Fruit fly (Drosophila melanogaster): Measurements from ENCODE around the gene CG32365.
A peak's percentile ranks its signal among the peaks of the same experiment; 100 is the strongest.

The CG32365 gene

dm6 chr3L:7863766-7864305 is 5.0 kb upstream of the CG32365 start (continued):
- peak; percentile 43 for TF ChIP-seq CG10543 (GFP tag; optimal IDR thresholded peaks at IDR 0.05)
- no peak for TF ChIP-seq usp (GFP tag; optimal IDR thresholded peaks at IDR 0.05)
- TF ChIP-seq CG7928 (GFP tag; optimal IDR thresholded peaks at IDR 0.05) = no peak
- no peak for TF ChIP-seq Ets65A (GFP tag)
- TF ChIP-seq sqz (GFP tag; optimal IDR thresholded peaks at IDR 0.05) = peak; percentile 39
- TF ChIP-seq CHES-1-like (GFP tag; optimal IDR thresholded peaks at IDR 0.05) = no peak
- peak; percentile 7 for TF ChIP-seq psq (GFP tag; optimal IDR thresholded peaks at IDR 0.05)
- TF ChIP-seq CG11398 (GFP tag; optimal IDR thresholded peaks at IDR 0.05) = no peak
- peak; percentile 51; the same call in 1 of the 3 replicates for TF ChIP-seq C15 (GFP tag; IDR thresholded peaks at IDR 0.05)
- no peak for TF ChIP-seq stwl (tag; optimal IDR thresholded peaks at IDR 0.05)
- peak; percentile 62; the same call in 1 of the 2 replicates for TF ChIP-seq Taf1 (GFP tag; IDR thresholded peaks at IDR 0.05)
- no peak for TF ChIP-seq CG8478 (optimal IDR thresholded peaks at IDR 0.05)
- 0 out of 3 replicates have a peak, but pooled peaks have one; percentile 42 for TF ChIP-seq CG11093 (GFP tag; IDR thresholded peaks at IDR 0.05)
- peak; percentile 86 for TF ChIP-seq lab (GFP tag; optimal IDR thresholded peaks at IDR 0.05)
- no peak for TF ChIP-seq nerfin-2 (GFP tag; IDR thresholded peaks at IDR 0.05; ENCODE audit: partially characterized antibody)
- no peak for TF ChIP-seq CG2199 (GFP tag; IDR thresholded peaks at IDR 0.05)
- TF ChIP-seq tin (GFP tag; optimal IDR thresholded peaks at IDR 0.05) = peak; percentile 11
- no peak for TF ChIP-seq insv (GFP tag; optimal IDR thresholded peaks at IDR 0.05)
- peak; percentile 51 for TF ChIP-seq Usf (GFP tag; optimal IDR thresholded peaks at IDR 0.05)
- peak; percentile 81 for TF ChIP-seq Hmr (GFP tag; optimal IDR thresholded peaks at IDR 0.05)
- TF ChIP-seq CG13287 (GFP tag; IDR thresholded peaks at IDR 0.05; ENCODE audit: partially characterized antibody) = no peak
- no peak for TF ChIP-seq maf-S (GFP tag; optimal IDR thresholded peaks at IDR 0.05)
- no peak for TF ChIP-seq CG16863 (GFP tag; optimal IDR thresholded peaks at IDR 0.05)
- no peak for TF ChIP-seq kni (GFP tag; optimal IDR thresholded peaks at IDR 0.05)
- peak; percentile 23 for TF ChIP-seq CG15696 (tag; optimal IDR thresholded peaks at IDR 0.05)
- no peak for TF ChIP-seq Elba2 (GFP tag; optimal IDR thresholded peaks at IDR 0.05)
- peak; percentile 60 for TF ChIP-seq cas (GFP tag; IDR thresholded peaks at IDR 0.05)
- TF ChIP-seq CG5180 (GFP tag; optimal IDR thresholded peaks at IDR 0.05) = no peak
- no peak for TF ChIP-seq Side (GFP tag; optimal IDR thresholded peaks at IDR 0.05)
- TF ChIP-seq Oli (tag; optimal IDR thresholded peaks at IDR 0.05) = peak; percentile 58
- TF ChIP-seq CG15269 (tag; optimal IDR thresholded peaks at IDR 0.05) = peak; percentile 76
- TF ChIP-seq dmrt11E (tag; optimal IDR thresholded peaks at IDR 0.05) = no peak
- TF ChIP-seq CG10274 (GFP tag; optimal IDR thresholded peaks at IDR 0.05) = peak; percentile 29
- TF ChIP-seq Trl (optimal IDR thresholded peaks at IDR 0.05) = no peak
- no peak for TF ChIP-seq Trl (GFP tag; optimal IDR thresholded peaks at IDR 0.05)
- peak; percentile 49; the same call in 1 of the 2 replicates for TF ChIP-seq Awh (GFP tag; IDR thresholded peaks at IDR 0.05)
- no peak for TF ChIP-seq crc (GFP tag; optimal IDR thresholded peaks at IDR 0.05)
- no peak for TF ChIP-seq ken (GFP tag; IDR thresholded peaks at IDR 0.05)
- TF ChIP-seq Opbp (GFP tag; IDR thresholded peaks at IDR 0.05; ENCODE audit: partially characterized antibody) = no peak
- TF ChIP-seq CG17612 (GFP tag; IDR thresholded peaks at IDR 0.05) = 0 out of 2 replicates have a peak, but pooled peaks have one; percentile 36
- TF ChIP-seq chm (GFP tag; IDR thresholded peaks at IDR 0.05) = no peak
- TF ChIP-seq CG12659 (GFP tag; optimal IDR thresholded peaks at IDR 0.05) = peak; percentile 71
- peak; percentile 32; the same call in 1 of the 2 replicates for TF ChIP-seq wor (GFP tag; IDR thresholded peaks at IDR 0.05)
- no peak for TF ChIP-seq CG33557 (GFP tag; optimal IDR thresholded peaks at IDR 0.05)
- TF ChIP-seq CG6689 (GFP tag; IDR thresholded peaks at IDR 0.05) = peak; percentile 72
- TF ChIP-seq yki (optimal IDR thresholded peaks at IDR 0.05) = no peak
- peak; percentile 64 for TF ChIP-seq CG14441 (GFP tag; IDR thresholded peaks at IDR 0.05)
- no peak for TF ChIP-seq otp (GFP tag; IDR thresholded peaks at IDR 0.05)
- no peak for TF ChIP-seq lbe (GFP tag; optimal IDR thresholded peaks at IDR 0.05)
- peak; percentile 87 for TF ChIP-seq Ptx1 (GFP tag; IDR thresholded peaks at IDR 0.05)
- peak; percentile 82 for TF ChIP-seq Med (GFP tag)
- no peak for TF ChIP-seq CG10462 (GFP tag; optimal IDR thresholded peaks at IDR 0.05)

Measured in whole organism, embryonic.